Worm (Caenorhabditis elegans) whole organism, L1 larva: Measurements from ENCODE around the gene Y38H6C.9.
A peak's percentile ranks its signal among the peaks of the same experiment; 100 is the strongest.

Experiments used
- C16A3.4 ChIP-seq: fragments of 150-350 bp; optimal IDR thresholded peaks from 2 replicates; lab custom pipeline; 2014; ENCODE audit warnings: missing biosample characterization, missing genetic modification characterization
- C34B4.2 ChIP-seq: sonication (generic microtip); optimal IDR thresholded peaks from 2 replicates; lab custom pipeline; 2017; ENCODE audit warnings: mild to moderate bottlenecking, missing genetic modification characterization, missing compliant biosample characterization
- alr-1 ChIP-seq: fragments of 200-800 bp; sonication (Bioruptor generic); optimal IDR thresholded peaks from 2 replicates; lab custom pipeline; 2018; ENCODE audit warnings: borderline replicate concordance, mild to moderate bottlenecking, missing genetic modification characterization, missing compliant biosample characterization
- aly-2 ChIP-seq: fragments of 150-350 bp; optimal IDR thresholded peaks from 2 replicates; lab custom pipeline; 2014; ENCODE audit warnings: missing biosample characterization, missing genetic modification characterization
- ceh-63 ChIP-seq: fragments of 200-800 bp; sonication (Bioruptor generic); optimal IDR thresholded peaks from 2 replicates; lab custom pipeline; 2018; ENCODE audit warnings: mild to moderate bottlenecking, missing genetic modification characterization, missing compliant biosample characterization
- ceh-90 ChIP-seq: sonication (generic microtip); optimal IDR thresholded peaks from 2 replicates; lab custom pipeline; 2016; ENCODE audit warnings: missing genetic modification characterization, missing compliant biosample characterization
- ces-1 ChIP-seq: fragments of 150-350 bp; optimal IDR thresholded peaks from 2 replicates; lab custom pipeline; 2014; ENCODE audit warnings: missing biosample characterization, missing genetic modification reagents, missing genetic modification characterization
- dpl-1 ChIP-seq, 3 experiments: fragments of 150-350 bp in 2 of 3; sonication (generic microtip) in 1 of 3; optimal IDR thresholded peaks; 2 replicates each; lab custom pipeline; 2014 to 2017; ENCODE audit warnings: missing biosample characterization in 3 of 3, missing genetic modification characterization in 3 of 3, missing genetic modification reagents in 3 of 3
- egl-13 ChIP-seq: sonication (generic microtip); optimal IDR thresholded peaks from 2 replicates; lab custom pipeline; 2016; ENCODE audit warnings: missing genotype, missing genetic modification reagents, missing genetic modification characterization, missing compliant biosample characterization
- egl-27 ChIP-seq, 2 experiments: fragments of 150-350 bp in 1 of 2; sonication (generic microtip); optimal IDR thresholded peaks; 3 replicates each; lab custom pipeline; 2017 to 2018; ENCODE audit warnings: missing biosample characterization in 2 of 2, missing genetic modification characterization in 2 of 2, missing genetic modification reagents in 2 of 2
- ets-5 ChIP-seq: fragments of 200-800 bp; sonication (Bioruptor generic); IDR thresholded peaks from 2 replicates; pipeline ENCODE4 v1.3.6; 2022; ENCODE audit warnings: missing genetic modification characterization, missing compliant biosample characterization
- fkh-10 ChIP-seq: sonication (generic microtip); optimal IDR thresholded peaks from 2 replicates; lab custom pipeline; 2017; ENCODE audit warnings: missing biosample characterization, missing genetic modification reagents, missing genetic modification characterization
- fkh-4 ChIP-seq: sonication (generic microtip); optimal IDR thresholded peaks from 2 replicates; lab custom pipeline; 2016; ENCODE audit warnings: missing compliant biosample characterization, missing genetic modification characterization, borderline replicate concordance
- fos-1 ChIP-seq: fragments of 150-350 bp; optimal IDR thresholded peaks from 2 replicates; lab custom pipeline; 2014; ENCODE audit warnings: missing biosample characterization, missing genetic modification characterization
- grh-1 ChIP-seq: fragments of 200-800 bp; sonication (Bioruptor generic); IDR thresholded peaks from 2 replicates; pipeline ENCODE4 v1.3.6; 2022; ENCODE audit warnings: missing genetic modification reagents, missing genetic modification characterization, missing compliant biosample characterization
- hlh-17 ChIP-seq: fragments of 200-800 bp; sonication (Bioruptor generic); optimal IDR thresholded peaks from 2 replicates; lab custom pipeline; 2018; ENCODE audit warnings: missing genetic modification characterization, mild to moderate bottlenecking, missing compliant biosample characterization, moderate library complexity, borderline replicate concordance
- hlh-4 ChIP-seq: sonication (generic microtip); optimal IDR thresholded peaks from 2 replicates; lab custom pipeline; 2016; ENCODE audit warnings: mild to moderate bottlenecking, missing genetic modification characterization, missing compliant biosample characterization
- isw-1 ChIP-seq: fragments of 200-800 bp; sonication (Bioruptor generic); IDR thresholded peaks from 2 replicates; pipeline ENCODE4 v1.3.6; 2022; ENCODE audit warnings: missing genetic modification characterization, missing compliant biosample characterization
- jun-1 ChIP-seq: fragments of 150-350 bp; optimal IDR thresholded peaks from 2 replicates; lab custom pipeline; 2014; ENCODE audit warnings: missing biosample characterization, missing genetic modification reagents, missing genetic modification characterization
- lin-14 ChIP-seq: fragments of 200-800 bp; sonication (Bioruptor generic); optimal IDR thresholded peaks from 2 replicates; lab custom pipeline; 2018; ENCODE audit warnings: mild to moderate bottlenecking, missing genetic modification characterization, moderate library complexity, missing compliant biosample characterization
- lin-39 ChIP-seq: fragments of 150-350 bp; optimal IDR thresholded peaks from 2 replicates; lab custom pipeline; 2014; ENCODE audit warnings: missing biosample characterization, missing genetic modification reagents, missing genetic modification characterization
- lir-3 ChIP-seq: sonication (generic microtip); optimal IDR thresholded peaks from 2 replicates; lab custom pipeline; 2016; ENCODE audit warnings: mild to moderate bottlenecking, missing genetic modification characterization, moderate library complexity, missing compliant biosample characterization; ENCODE audit not compliant: poor library complexity
- mab-9 ChIP-seq: fragments of 200-800 bp; sonication (Bioruptor generic); IDR thresholded peaks from 2 replicates; pipeline ENCODE4 v1.3.6; 2022; ENCODE audit warnings: missing genetic modification reagents, missing genetic modification characterization, missing compliant biosample characterization
- mep-1 ChIP-seq: fragments of 150-350 bp; optimal IDR thresholded peaks from 2 replicates; lab custom pipeline; 2014; ENCODE audit warnings: missing biosample characterization, missing genetic modification characterization
- nhr-28 ChIP-seq: fragments of 150-350 bp; optimal IDR thresholded peaks from 2 replicates; lab custom pipeline; 2014; ENCODE audit warnings: missing biosample characterization, missing genetic modification characterization
- nhr-47 ChIP-seq: sonication (generic microtip); optimal IDR thresholded peaks from 2 replicates; lab custom pipeline; 2016; ENCODE audit warnings: mild to moderate bottlenecking, missing genetic modification characterization, moderate library complexity, missing compliant biosample characterization
- nhr-77 ChIP-seq: fragments of 150-350 bp; optimal IDR thresholded peaks from 2 replicates; lab custom pipeline; 2014; ENCODE audit warnings: missing biosample characterization, missing genetic modification characterization
- nhr-85 ChIP-seq: sonication (generic microtip); peaks from one replicate; lab custom pipeline; 2016; ENCODE audit warnings: missing genetic modification characterization, inconsistent platforms, missing compliant biosample characterization
- nhr-90 ChIP-seq: sonication (generic microtip); optimal IDR thresholded peaks from 2 replicates; lab custom pipeline; 2016; ENCODE audit warnings: mild to moderate bottlenecking, missing genetic modification characterization, missing compliant biosample characterization; ENCODE audit not compliant: poor library complexity
- pag-3 ChIP-seq: sonication (generic microtip); optimal IDR thresholded peaks from 2 replicates; lab custom pipeline; 2017; ENCODE audit warnings: missing genetic modification characterization, mild to moderate bottlenecking, missing compliant biosample characterization, antibody characterized with exemption, borderline replicate concordance; ENCODE audit not compliant: insufficient read depth
- pqm-1 ChIP-seq: sonication (generic microtip); optimal IDR thresholded peaks from 3 replicates; lab custom pipeline; 2017; ENCODE audit warnings: missing biosample characterization, missing genetic modification characterization
- rnt-1 ChIP-seq: sonication (generic microtip); optimal IDR thresholded peaks from 2 replicates; lab custom pipeline; 2016; ENCODE audit warnings: mild to moderate bottlenecking, missing genetic modification characterization, moderate library complexity, missing compliant biosample characterization
- skn-1 ChIP-seq: fragments of 150-350 bp; optimal IDR thresholded peaks from 2 replicates; lab custom pipeline; 2014; ENCODE audit warnings: missing biosample characterization, missing genetic modification characterization
- snu-23 ChIP-seq: sonication (generic microtip); optimal IDR thresholded peaks from 2 replicates; lab custom pipeline; 2016; ENCODE audit warnings: missing genetic modification characterization, missing compliant biosample characterization
- sox-4 ChIP-seq: sonication (generic microtip); optimal IDR thresholded peaks from 2 replicates; lab custom pipeline; 2016; ENCODE audit warnings: missing genetic modification characterization, missing compliant biosample characterization
- tbx-2 ChIP-seq: sonication (generic microtip); optimal IDR thresholded peaks from 2 replicates; lab custom pipeline; 2016; ENCODE audit warnings: missing genetic modification characterization, missing compliant biosample characterization
- tlp-1 ChIP-seq: fragments of 150-350 bp; optimal IDR thresholded peaks from 2 replicates; lab custom pipeline; 2014; ENCODE audit warnings: missing biosample characterization, missing genetic modification characterization
- unc-62 ChIP-seq: fragments of 150-350 bp; optimal IDR thresholded peaks from 2 replicates; lab custom pipeline; 2014; ENCODE audit warnings: missing biosample characterization, missing genetic modification reagents, missing genetic modification characterization
- xbp-1 ChIP-seq: sonication (generic microtip); optimal IDR thresholded peaks from 2 replicates; lab custom pipeline; 2016; ENCODE audit warnings: missing genetic modification characterization, missing compliant biosample characterization
- zip-4 ChIP-seq: fragments of 200-800 bp; sonication (Bioruptor generic); optimal IDR thresholded peaks from 2 replicates; lab custom pipeline; 2018; ENCODE audit warnings: mild to moderate bottlenecking, missing genetic modification characterization, moderate library complexity, missing compliant biosample characterization
- ztf-11 ChIP-seq, 2 experiments: sonication (generic microtip); optimal IDR thresholded peaks; 2 replicates each; lab custom pipeline; 2016 to 2017; ENCODE audit warnings: missing genetic modification characterization in 2 of 2, missing biosample characterization in 1 of 2, missing compliant biosample characterization in 1 of 2
- ztf-4 ChIP-seq: fragments of 150-350 bp; optimal IDR thresholded peaks from 2 replicates; lab custom pipeline; 2014; ENCODE audit warnings: missing biosample characterization, missing genetic modification characterization

The Y38H6C.9 gene

DNA sequence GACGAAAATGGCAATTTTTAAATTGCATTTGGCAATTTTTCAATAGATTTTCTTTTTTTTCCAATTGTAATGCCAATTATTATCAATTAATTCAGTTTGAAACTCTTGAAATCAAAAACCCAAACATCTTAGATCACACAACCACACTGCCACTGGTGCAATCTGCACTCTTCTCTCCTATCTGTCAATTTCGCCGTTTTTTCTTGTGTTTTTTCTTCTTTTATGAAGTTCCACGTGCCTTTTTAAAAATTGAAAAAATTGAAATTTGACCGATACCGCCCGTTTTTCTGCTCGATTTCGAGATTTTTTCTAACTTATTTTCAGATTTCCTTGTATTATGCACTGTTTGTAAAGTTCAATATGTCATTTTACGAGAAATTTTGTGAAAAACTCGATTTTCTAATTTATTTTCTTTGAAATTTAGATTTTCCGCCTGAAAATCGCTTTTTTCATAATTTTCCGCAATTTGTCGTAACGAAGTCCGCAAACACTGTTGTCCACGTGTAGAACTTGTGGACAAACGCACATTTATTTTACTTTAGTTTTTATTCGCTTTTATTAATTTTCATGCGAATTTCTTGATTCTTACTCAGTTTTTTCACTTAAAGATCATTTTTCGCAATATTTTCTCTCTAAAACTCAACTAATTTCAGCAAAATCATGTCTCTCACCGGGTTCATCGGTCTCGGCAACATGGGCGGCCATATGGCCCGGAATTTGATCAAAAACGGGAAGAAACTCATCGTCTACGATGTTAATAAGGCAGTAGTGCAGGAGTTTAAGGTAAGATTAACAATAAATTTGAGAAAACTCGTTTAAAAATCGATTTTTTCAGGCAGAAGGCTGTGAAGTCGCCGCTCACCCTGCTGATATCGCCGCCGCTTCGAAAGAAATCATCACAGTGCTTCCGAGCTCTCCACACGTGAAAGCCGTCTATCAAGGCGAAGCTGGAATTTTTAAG lies 28.5 kb downstream of the Y38H6C.9 start, which contains the start of gene B0250.5 (continued):
- TF ChIP-seq zip-4 (GFP tag; lab: Kevin White, UChicago): no peak
- peak; percentile 74 for TF ChIP-seq nhr-85 (tag; lab: Kevin White, UChicago)
- TF ChIP-seq pag-3 (tag; lab: Kevin White, UChicago): no peak
- TF ChIP-seq mep-1 (tag; lab: Kevin White, UChicago): peak; percentile 69
- peak; percentile 31 for TF ChIP-seq lin-39 (tag; lab: Kevin White, UChicago)
- TF ChIP-seq ztf-11 (tag; optimal IDR thresholded peaks at IDR 0.05; lab: Kevin White, UChicago): no peak
- no peak for TF ChIP-seq pqm-1 (tag; lab: Kevin White, UChicago)
- no peak for TF ChIP-seq ceh-63 (GFP tag; lab: Kevin White, UChicago)
- peak; percentile 69 for TF ChIP-seq snu-23 (GFP tag; lab: Kevin White, UChicago)
- TF ChIP-seq isw-1 (GFP tag; lab: Robert Waterston, UW): peak; percentile 72
- TF ChIP-seq C34B4.2: no peak
- no peak for TF ChIP-seq mab-9 (GFP tag; lab: Robert Waterston, UW)
- no peak for TF ChIP-seq lin-14
- no peak for TF ChIP-seq ets-5 (GFP tag; lab: Robert Waterston, UW)
- no peak for TF ChIP-seq grh-1
- TF ChIP-seq unc-62 (GFP tag; lab: Kevin White, UChicago): no peak
- no peak for TF ChIP-seq C16A3.4 (tag; lab: Kevin White, UChicago)
- TF ChIP-seq xbp-1: peak; percentile 82
- no peak for TF ChIP-seq jun-1 (tag; lab: Kevin White, UChicago)
- TF ChIP-seq ceh-90 (tag; lab: Kevin White, UChicago): no peak
- TF ChIP-seq lir-3 (tag; lab: Kevin White, UChicago): no peak
- no peak for TF ChIP-seq nhr-28 (tag; lab: Kevin White, UChicago)
- peak; percentile 27 for TF ChIP-seq tbx-2 (tag; lab: Kevin White, UChicago)
- no peak for TF ChIP-seq alr-1 (tag; lab: Kevin White, UChicago)
- TF ChIP-seq fkh-4 (tag; lab: Kevin White, UChicago): no peak
- TF ChIP-seq sox-4 (tag; lab: Kevin White, UChicago): no peak
- TF ChIP-seq ztf-4 (tag; lab: Kevin White, UChicago): no peak
- TF ChIP-seq hlh-4: no peak
- TF ChIP-seq nhr-77 (tag; lab: Kevin White, UChicago): no peak
- TF ChIP-seq nhr-90 (tag; lab: Kevin White, UChicago): no peak
- no peak for TF ChIP-seq fkh-10 (GFP tag; lab: Kevin White, UChicago)
- no peak for TF ChIP-seq fos-1 (tag; lab: Kevin White, UChicago)
- no peak for TF ChIP-seq egl-13 (tag; lab: Kevin White, UChicago)
- TF ChIP-seq dpl-1 (GFP tag; optimal IDR thresholded peaks at IDR 0.05; lab: Kevin White, UChicago): peak; percentile 56 to 77 (median 63)
- no peak for TF ChIP-seq ces-1 (GFP tag; lab: Kevin White, UChicago)
- TF ChIP-seq aly-2 (tag; lab: Kevin White, UChicago): no peak
- peak; percentile 80 for TF ChIP-seq nhr-47
- no peak for TF ChIP-seq tlp-1 (tag; lab: Kevin White, UChicago)
- no peak for TF ChIP-seq rnt-1
- no peak for TF ChIP-seq skn-1 (tag; lab: Kevin White, UChicago)
- TF ChIP-seq hlh-17: no peak
- no peak for TF ChIP-seq egl-27 (tag; optimal IDR thresholded peaks at IDR 0.05; lab: Kevin White, UChicago)
